Worm (Caenorhabditis elegans) whole organism, early embryonic: ENCODE results near the gene B0280.11.

Experiments used
- F13C5.2 ChIP-seq: sonication (generic microtip); optimal IDR thresholded peaks from 2 replicates; lab custom pipeline; 2017; ENCODE audit warnings: mild to moderate bottlenecking, missing genetic modification characterization, inconsistent platforms, missing compliant biosample characterization
- ama-1 ChIP-seq: fragments of 150-350 bp; optimal IDR thresholded peaks from 2 replicates; lab custom pipeline; 2014
- ceh-13 ChIP-seq: fragments of 200-800 bp; sonication (Bioruptor generic); optimal IDR thresholded peaks from 2 replicates; lab custom pipeline; 2018; ENCODE audit warnings: mild to moderate bottlenecking, missing genetic modification characterization, missing compliant biosample characterization
- ceh-36 ChIP-seq: sonication (generic microtip); optimal IDR thresholded peaks from 2 replicates; lab custom pipeline; 2016; ENCODE audit warnings: missing genetic modification characterization, inconsistent platforms, missing compliant biosample characterization
- ets-7 ChIP-seq: sonication (generic microtip); optimal IDR thresholded peaks from 2 replicates; lab custom pipeline; 2016; ENCODE audit warnings: missing genotype, missing genetic modification characterization, missing compliant biosample characterization
- hmbx-1 ChIP-seq: sonication (generic microtip); optimal IDR thresholded peaks from 2 replicates; lab custom pipeline; 2016; ENCODE audit warnings: mild to moderate bottlenecking, missing genetic modification characterization, missing compliant biosample characterization
- hnd-1 ChIP-seq: sonication (generic microtip); optimal IDR thresholded peaks from 2 replicates; lab custom pipeline; 2016; ENCODE audit warnings: missing genetic modification characterization, missing compliant biosample characterization
- sea-1 ChIP-seq: fragments of 200-800 bp; sonication (Bioruptor generic); conservative IDR thresholded peaks from 2 replicates; pipeline ENCODE4 v1.3.6; 2022; ENCODE audit warnings: missing genetic modification characterization, missing compliant biosample characterization

- TF ChIP-seq ama-1 (no peak), ceh-13 (no peak), hnd-1 (tag; lab: Kevin White, UChicago) (no peak), sea-1 (no peak), hmbx-1 (tag; lab: Kevin White, UChicago) (no peak), ets-7 (tag; lab: Kevin White, UChicago) (no peak), F13C5.2 (no peak), ceh-36 (tag; lab: Kevin White, UChicago) (no peak)
These were observed 31.2 kb downstream of the B0280.11 start for ce11 chrIII:7106854-7107253.
